Worm (Caenorhabditis elegans) whole organism, L4/young adult: ENCODE results near the gene nspg-12.

Experiments used
- W03F9.2 ChIP-seq: fragments of 150-350 bp; optimal IDR thresholded peaks from 2 replicates; lab custom pipeline; 2014; ENCODE audit warnings: missing biosample characterization, missing genetic modification characterization
- dao-5 ChIP-seq: sonication (generic microtip); optimal IDR thresholded peaks from 2 replicates; lab custom pipeline; 2016; ENCODE audit warnings: missing genotype, missing genetic modification characterization, moderate library complexity, missing compliant biosample characterization
- him-1 ChIP-seq: sonication (generic microtip); optimal IDR thresholded peaks from 2 replicates; lab custom pipeline; 2016; ENCODE audit warnings: missing genotype, missing genetic modification reagents, missing genetic modification characterization, missing compliant biosample characterization

DNA sequence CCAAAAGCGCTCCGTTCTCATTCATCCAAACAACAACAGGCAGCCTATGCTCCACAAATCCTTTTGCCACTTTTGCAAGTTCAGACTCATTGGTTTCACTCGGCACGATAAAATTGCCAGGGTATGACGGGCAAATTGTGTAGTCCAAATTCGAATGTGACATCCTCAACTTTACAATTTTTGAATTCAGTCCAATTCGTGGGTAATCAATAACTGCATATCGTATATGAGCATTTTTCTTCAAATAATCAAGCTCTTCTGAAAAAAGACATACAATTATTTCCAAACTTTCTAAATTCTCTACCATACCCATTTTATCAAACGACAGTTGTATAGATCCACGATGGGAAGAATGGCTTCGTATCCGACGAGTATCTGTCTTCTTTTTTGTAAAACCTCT, 18.9 kb upstream of the nspg-12 start:
- TF ChIP-seq W03F9.2 (tag; lab: Kevin White, UChicago) (no peak), him-1 (tag; lab: Kevin White, UChicago) (no peak), dao-5 (tag; lab: Kevin White, UChicago) (no peak)
